Worm (Caenorhabditis elegans) whole organism, mixed stage, embryonic: ENCODE data around the gene gop-1.

Source experiments
- blmp-1 ChIP-seq: fragments of 150-350 bp; optimal IDR thresholded peaks from 2 replicates; lab custom pipeline; 2014; ENCODE audit warnings: missing biosample characterization, missing genetic modification characterization
- ceh-43 ChIP-seq: fragments of 200-800 bp; sonication (Bioruptor generic); optimal IDR thresholded peaks from 2 replicates; lab custom pipeline; 2018; ENCODE audit warnings: mild to moderate bottlenecking, missing genetic modification characterization, moderate library complexity, missing compliant biosample characterization
- ceh-83 ChIP-seq: fragments of 200-800 bp; sonication (Bioruptor generic); optimal IDR thresholded peaks from 2 replicates; lab custom pipeline; 2018; ENCODE audit warnings: mild to moderate bottlenecking, missing genetic modification characterization, missing compliant biosample characterization
- ces-1 ChIP-seq: fragments of 150-350 bp; optimal IDR thresholded peaks from 2 replicates; lab custom pipeline; 2014; ENCODE audit warnings: missing biosample characterization, missing genetic modification reagents, missing genetic modification characterization
- cnd-1 ChIP-seq: fragments of 200-800 bp; sonication (Bioruptor generic); optimal IDR thresholded peaks from 2 replicates; lab custom pipeline; 2018; ENCODE audit warnings: mild to moderate bottlenecking, missing genetic modification characterization, missing compliant biosample characterization
- drap-1 ChIP-seq: fragments of 200-800 bp; sonication (Bioruptor generic); optimal IDR thresholded peaks from 3 replicates; lab custom pipeline; 2018; ENCODE audit warnings: mild to moderate bottlenecking, missing genetic modification characterization, missing compliant biosample characterization
- elt-1 ChIP-seq: sonication (generic microtip); optimal IDR thresholded peaks from 2 replicates; lab custom pipeline; 2017; ENCODE audit warnings: missing genetic modification characterization, mild to moderate bottlenecking, missing compliant biosample characterization, antibody characterized with exemption, moderate library complexity, borderline replicate concordance; ENCODE audit not compliant: insufficient read depth
- elt-3 ChIP-seq: fragments of 150-350 bp; optimal IDR thresholded peaks from 2 replicates; lab custom pipeline; 2014; ENCODE audit warnings: missing biosample characterization, missing genetic modification characterization
- flh-1 ChIP-seq: fragments of 200-800 bp; sonication (Bioruptor generic); optimal IDR thresholded peaks from 2 replicates; lab custom pipeline; 2018; ENCODE audit warnings: mild to moderate bottlenecking, missing genetic modification characterization, moderate library complexity, missing compliant biosample characterization
- hlh-1 ChIP-seq: fragments of 150-350 bp; optimal IDR thresholded peaks from 2 replicates; lab custom pipeline; 2014; ENCODE audit warnings: missing biosample characterization, missing genetic modification reagents, missing genetic modification characterization
- lin-13 ChIP-seq: fragments of 150-350 bp; optimal IDR thresholded peaks from 2 replicates; lab custom pipeline; 2014; ENCODE audit warnings: missing biosample characterization, missing genetic modification characterization
- lin-32 ChIP-seq: fragments of 200-800 bp; sonication (Bioruptor generic); optimal IDR thresholded peaks from 2 replicates; lab custom pipeline; 2018; ENCODE audit warnings: mild to moderate bottlenecking, missing genetic modification characterization, missing compliant biosample characterization
- lsy-2 ChIP-seq: fragments of 150-350 bp; optimal IDR thresholded peaks from 2 replicates; lab custom pipeline; 2014; ENCODE audit warnings: missing biosample characterization, missing genetic modification characterization
- mab-5 ChIP-seq: fragments of 150-350 bp; optimal IDR thresholded peaks from 2 replicates; lab custom pipeline; 2014; ENCODE audit warnings: missing biosample characterization, missing genetic modification characterization
- mep-1 ChIP-seq: fragments of 150-350 bp; optimal IDR thresholded peaks from 2 replicates; lab custom pipeline; 2017; ENCODE audit warnings: missing biosample characterization, missing genetic modification reagents, missing genetic modification characterization, inconsistent platforms
- mls-2 ChIP-seq: sonication (generic microtip); optimal IDR thresholded peaks from 2 replicates; lab custom pipeline; 2016; ENCODE audit warnings: mild to moderate bottlenecking, missing genetic modification characterization, moderate library complexity, missing compliant biosample characterization
- nhr-237 ChIP-seq: fragments of 150-350 bp; optimal IDR thresholded peaks from 2 replicates; lab custom pipeline; 2014; ENCODE audit warnings: missing biosample characterization, missing genetic modification characterization
- nhr-28 ChIP-seq: fragments of 150-350 bp; optimal IDR thresholded peaks from 2 replicates; lab custom pipeline; 2014; ENCODE audit warnings: missing biosample characterization, missing genetic modification characterization
- pha-4 ChIP-seq: fragments of 150-350 bp; optimal IDR thresholded peaks from 2 replicates; lab custom pipeline; 2018; ENCODE audit warnings: missing biosample characterization, missing genetic modification reagents, missing genetic modification characterization
- sem-2 ChIP-seq: fragments of 200-800 bp; sonication (Bioruptor generic); optimal IDR thresholded peaks from 2 replicates; lab custom pipeline; 2018; ENCODE audit warnings: mild to moderate bottlenecking, missing genetic modification characterization, missing compliant biosample characterization
- snpc-4 ChIP-seq: fragments of 150-350 bp; optimal IDR thresholded peaks from 2 replicates; lab custom pipeline; 2014; ENCODE audit warnings: missing biosample characterization, missing genetic modification characterization
- sptf-1 ChIP-seq: sonication (generic microtip); optimal IDR thresholded peaks from 2 replicates; lab custom pipeline; 2017; ENCODE audit warnings: mild to moderate bottlenecking, missing genetic modification characterization, moderate library complexity, missing compliant biosample characterization
- tbx-8 ChIP-seq: fragments of 200-800 bp; sonication (Bioruptor generic); optimal IDR thresholded peaks from 2 replicates; lab custom pipeline; 2018; ENCODE audit warnings: mild to moderate bottlenecking, missing genetic modification characterization, moderate library complexity, missing compliant biosample characterization
- unc-120 ChIP-seq: sonication (generic microtip); optimal IDR thresholded peaks from 2 replicates; lab custom pipeline; 2017; ENCODE audit warnings: missing genetic modification characterization, missing compliant biosample characterization; ENCODE audit not compliant: poor library complexity, severe bottlenecking
- unc-39 ChIP-seq: fragments of 150-350 bp; optimal IDR thresholded peaks from 2 replicates; lab custom pipeline; 2014; ENCODE audit warnings: missing biosample characterization, missing genetic modification characterization
- unc-62 ChIP-seq: fragments of 150-350 bp; optimal IDR thresholded peaks from 2 replicates; lab custom pipeline; 2014; ENCODE audit warnings: missing biosample characterization, missing genetic modification reagents, missing genetic modification characterization
- zip-8 ChIP-seq: fragments of 150-350 bp; optimal IDR thresholded peaks from 2 replicates; lab custom pipeline; 2014; ENCODE audit warnings: missing biosample characterization, missing genetic modification characterization
- ztf-11 ChIP-seq: fragments of 150-350 bp; optimal IDR thresholded peaks from 2 replicates; lab custom pipeline; 2014; ENCODE audit warnings: missing biosample characterization, missing genetic modification characterization

The gop-1 gene

DNA sequence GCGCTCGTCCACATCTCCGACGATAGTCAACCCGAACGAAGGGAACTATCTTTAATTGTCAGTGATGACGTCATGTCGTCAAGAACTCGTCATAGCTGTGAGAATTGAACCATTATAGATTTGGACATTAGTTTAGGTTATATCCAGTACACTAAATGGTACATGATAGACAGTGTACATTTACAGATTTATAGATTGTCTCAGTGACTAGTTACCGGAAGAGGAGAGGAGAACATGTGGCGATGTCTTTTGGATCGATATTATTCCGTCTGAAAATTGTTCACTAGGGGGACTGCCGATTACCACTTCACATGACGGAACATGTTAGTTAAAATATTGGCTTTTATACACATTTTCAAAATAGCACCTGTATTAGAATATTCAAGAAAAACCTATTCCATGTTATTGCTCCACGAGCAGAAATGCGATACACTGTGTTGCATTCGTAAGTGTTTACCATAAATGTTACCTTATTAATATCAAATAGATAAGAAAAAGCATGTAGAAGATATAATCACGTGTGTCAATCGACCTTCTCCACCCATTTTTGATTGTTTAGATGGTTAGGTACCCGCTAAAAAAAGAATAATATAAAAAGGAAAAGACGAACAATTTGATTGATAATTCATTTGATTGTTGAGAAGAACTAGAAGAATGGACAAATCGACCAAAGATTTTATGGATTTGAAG lies 13.1 kb downstream of the gop-1 start, which contains the start of gene ZC395.5:
Gene ZC395.5 (plus strand): TSS at position 632 of the 690 bp plus-strand sequence.
- TF ChIP-seq zip-8 (tag; lab: Kevin White, UChicago) (peak; percentile 11), pha-4 (tag; lab: Kevin White, UChicago) (no peak)

DNA sequence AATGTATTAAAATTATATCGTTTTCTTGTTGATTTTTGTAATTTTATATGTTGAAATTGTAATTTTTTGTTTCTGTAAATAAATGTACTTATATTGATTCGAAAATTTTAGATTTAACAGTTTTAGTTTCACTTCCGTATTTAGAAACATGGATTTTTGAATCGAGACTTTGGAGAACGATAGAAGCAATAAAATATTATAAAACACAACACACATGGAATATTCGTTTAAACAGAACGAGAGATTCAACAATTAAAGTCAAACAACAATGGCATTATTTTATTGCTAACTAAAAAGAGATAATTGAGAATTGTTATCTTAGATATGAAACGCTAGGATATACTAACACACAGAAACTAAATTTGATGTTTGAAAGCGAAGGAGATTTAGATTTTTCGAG lies 14.2 kb downstream of the gop-1 start:
- no peak for TF ChIP-seq sem-2
- no peak for TF ChIP-seq cnd-1 (tag; lab: Kevin White, UChicago)
- TF ChIP-seq hlh-1 (tag; lab: Kevin White, UChicago), result no peak
- TF ChIP-seq unc-120 (tag; lab: Kevin White, UChicago), result no peak
- TF ChIP-seq mep-1, result no peak
- no peak for TF ChIP-seq tbx-8 (GFP tag; lab: Kevin White, UChicago)
- TF ChIP-seq mab-5 (tag; lab: Kevin White, UChicago), result no peak
- TF ChIP-seq ces-1 (GFP tag; lab: Kevin White, UChicago), result no peak
- TF ChIP-seq sptf-1 (tag; lab: Kevin White, UChicago), result no peak
- no peak for TF ChIP-seq lin-13 (tag; lab: Kevin White, UChicago)
- no peak for TF ChIP-seq ceh-43
- no peak for TF ChIP-seq mls-2 (tag; lab: Kevin White, UChicago)
- TF ChIP-seq elt-3, result no peak

DNA sequence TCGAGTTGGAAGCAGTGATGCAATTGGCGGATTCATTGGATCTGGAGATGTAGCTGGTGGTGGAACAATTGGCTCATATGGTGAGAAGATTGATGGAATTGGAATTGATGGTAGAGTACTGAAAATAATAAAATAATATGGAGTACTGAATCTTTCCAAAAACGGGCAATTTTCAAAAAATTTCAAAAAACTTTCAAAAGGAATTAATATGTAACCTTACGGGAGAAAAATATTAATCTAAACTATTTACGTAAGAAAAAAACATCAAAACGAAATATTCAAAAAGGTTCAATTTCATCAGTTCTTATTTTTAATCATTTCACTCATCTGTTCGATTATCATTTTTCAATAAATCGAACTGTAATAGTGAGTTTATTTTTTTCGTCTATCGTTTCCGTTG lies 15.6 kb downstream of the gop-1 start, which contains the start of gene ZC395.4:
Gene ZC395.4 (plus strand): TSS at position 301 of the 400 bp plus-strand sequence.
- TF ChIP-seq mab-5 (tag; lab: Kevin White, UChicago) (no peak), nhr-28 (tag; lab: Kevin White, UChicago) (no peak), lin-13 (tag; lab: Kevin White, UChicago) (no peak), hlh-1 (tag; lab: Kevin White, UChicago) (no peak), elt-1 (no peak), blmp-1 (tag; lab: Kevin White, UChicago) (no peak), mls-2 (tag; lab: Kevin White, UChicago) (no peak), nhr-237 (tag; lab: Kevin White, UChicago) (no peak), drap-1 (GFP tag; lab: Kevin White, UChicago) (no peak)

DNA sequence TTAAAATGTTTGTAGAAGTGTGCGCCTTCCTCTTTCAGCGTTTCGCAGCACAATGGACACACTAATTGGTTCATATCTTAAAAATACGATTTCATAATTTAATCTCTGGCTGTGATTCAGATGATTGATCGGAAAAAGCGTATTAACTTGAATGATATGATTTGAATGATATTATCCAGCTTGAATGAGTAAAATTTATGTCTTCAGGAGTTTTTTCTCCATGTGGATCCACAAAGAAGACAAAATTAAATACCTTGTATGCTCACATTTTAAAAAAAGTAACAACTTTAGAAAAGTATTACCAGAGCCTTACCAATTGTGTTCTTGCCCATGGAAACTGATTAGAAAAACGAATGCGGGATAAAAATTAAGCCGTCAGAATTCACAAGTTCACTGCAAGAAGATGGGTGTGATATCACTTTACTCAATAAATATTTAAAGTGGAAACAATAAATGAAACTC lies 19.2 kb downstream of the gop-1 start, which contains the start of gene ztf-8:
Gene ztf-8 (minus strand): TSS at position 76 of the 462 bp plus-strand sequence.
- TF ChIP-seq ces-1 (GFP tag; lab: Kevin White, UChicago), result peak; percentile 3
- TF ChIP-seq ceh-43, result no peak
- TF ChIP-seq, all 35 proteins: peak for 1

DNA sequence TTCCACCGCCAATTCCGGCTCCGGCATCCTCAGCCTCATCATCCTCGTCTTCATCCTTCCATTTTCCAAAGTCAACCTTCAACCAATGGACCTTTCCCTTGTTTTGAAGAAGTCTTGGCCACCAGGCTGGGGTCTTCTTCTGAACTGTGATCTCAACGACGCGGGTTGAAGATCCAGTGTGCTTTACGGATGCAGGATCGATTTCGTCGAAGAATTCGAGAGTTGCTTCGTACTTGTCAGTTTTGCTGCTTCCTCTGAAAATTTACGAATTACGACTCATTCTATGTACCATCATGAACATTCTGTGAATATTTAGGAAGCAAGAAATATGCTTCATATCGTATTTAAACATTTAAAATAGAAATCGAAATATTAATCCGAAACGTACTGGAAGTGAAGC lies 20.0 kb downstream of the gop-1 start:
- TF ChIP-seq unc-62 (GFP tag; lab: Kevin White, UChicago) (no peak), ceh-83 (GFP tag; lab: Kevin White, UChicago) (no peak), snpc-4 (tag; lab: Kevin White, UChicago) (no peak), flh-1 (GFP tag; lab: Kevin White, UChicago) (no peak), ceh-43 (no peak), lin-32 (GFP tag; lab: Kevin White, UChicago) (no peak), elt-3 (no peak), ztf-11 (tag; lab: Kevin White, UChicago) (no peak), lsy-2 (no peak), unc-120 (tag; lab: Kevin White, UChicago) (no peak), hlh-1 (tag; lab: Kevin White, UChicago) (no peak), elt-1 (no peak), sptf-1 (tag; lab: Kevin White, UChicago) (no peak), blmp-1 (tag; lab: Kevin White, UChicago) (no peak), unc-39 (no peak)
